Fruit fly (Drosophila melanogaster) whole organism, pupa: ENCODE measurements around the gene cpo.

Experiments
- CG10348 ChIP-seq: fragments of 200-800 bp; sonication (Bioruptor generic); IDR thresholded peaks from 2 replicates; pipeline ENCODE4 v1.3.6; 2022; ENCODE audit warnings: missing biosample characterization, missing genetic modification characterization
- CG12605 ChIP-seq: fragments of 200-800 bp; sonication (Bioruptor generic); IDR thresholded peaks from 2 replicates; pipeline ENCODE4 v1.3.6; 2022; ENCODE audit warnings: missing biosample characterization, missing genetic modification characterization
- CG13204 ChIP-seq: fragments of 200-800 bp; sonication (Bioruptor generic); optimal IDR thresholded peaks from 2 replicates; lab custom pipeline; 2018; ENCODE audit warnings: missing biosample characterization, mild to moderate bottlenecking, missing genetic modification characterization, moderate library complexity
- CG14655 ChIP-seq: fragments of 200-800 bp; sonication (Bioruptor generic); optimal IDR thresholded peaks from 3 replicates; lab custom pipeline; 2017; ENCODE audit warnings: mild to moderate bottlenecking, missing biosample characterization, missing genetic modification reagents, missing genetic modification characterization
- CG15710 ChIP-seq: fragments of 200-800 bp; sonication (Bioruptor generic); optimal IDR thresholded peaks from 2 replicates; lab custom pipeline; 2018; ENCODE audit warnings: missing biosample characterization, mild to moderate bottlenecking, missing genetic modification characterization, moderate library complexity
- CG17806 ChIP-seq: fragments of 200-800 bp; sonication (Bioruptor generic); optimal IDR thresholded peaks from 2 replicates; lab custom pipeline; 2018; ENCODE audit warnings: missing biosample characterization, mild to moderate bottlenecking, missing genetic modification characterization, moderate library complexity
- CG32121 ChIP-seq: fragments of 200-800 bp; sonication (Bioruptor generic); IDR thresholded peaks from 2 replicates; pipeline ENCODE4 v1.3.6; 2022; ENCODE audit warnings: missing biosample characterization, missing genetic modification characterization
- CG34367 ChIP-seq: fragments of 200-800 bp; sonication (Bioruptor generic); optimal IDR thresholded peaks from 2 replicates; lab custom pipeline; 2018; ENCODE audit warnings: missing biosample characterization, mild to moderate bottlenecking, missing genetic modification characterization
- CG4496 ChIP-seq: fragments of 200-800 bp; sonication (Bioruptor generic); IDR thresholded peaks from 3 replicates; pipeline ENCODE4 v1.3.6; 2022; ENCODE audit warnings: missing biosample characterization, missing genetic modification characterization
- CG8159 ChIP-seq: fragments of 200-800 bp; sonication (Bioruptor generic); optimal IDR thresholded peaks from 3 replicates; lab custom pipeline; 2018; ENCODE audit warnings: missing biosample characterization, mild to moderate bottlenecking, missing genetic modification characterization, moderate library complexity
- CG8301 ChIP-seq: fragments of 200-800 bp; sonication (Bioruptor generic); optimal IDR thresholded peaks from 2 replicates; lab custom pipeline; 2018; ENCODE audit warnings: missing biosample characterization, mild to moderate bottlenecking, missing genetic modification characterization
- CG9948 ChIP-seq: fragments of 200-800 bp; sonication (Bioruptor generic); optimal IDR thresholded peaks from 2 replicates; lab custom pipeline; 2018; ENCODE audit warnings: missing biosample characterization, mild to moderate bottlenecking, missing genetic modification characterization, moderate library complexity
- D1 ChIP-seq: fragments of 200-800 bp; sonication (Bioruptor generic); optimal IDR thresholded peaks from 2 replicates; lab custom pipeline; 2018; ENCODE audit warnings: missing biosample characterization, mild to moderate bottlenecking, missing genetic modification characterization, moderate library complexity
- EcR ChIP-seq: fragments of 200-800 bp; sonication (Bioruptor generic); optimal IDR thresholded peaks from 3 replicates; lab custom pipeline; 2019; ENCODE audit warnings: missing biosample characterization, missing genetic modification characterization, mild to moderate bottlenecking, moderate library complexity, missing genetic modification reagents
- Ets98B ChIP-seq: fragments of 200-800 bp; sonication (Bioruptor generic); IDR thresholded peaks from 2 replicates; pipeline ENCODE4 v1.3.6; 2022; ENCODE audit warnings: missing biosample characterization, missing genetic modification characterization
- Pif1A ChIP-seq: fragments of 200-800 bp; sonication (Bioruptor generic); optimal IDR thresholded peaks from 3 replicates; lab custom pipeline; 2016; ENCODE audit warnings: missing biosample characterization, missing genetic modification characterization
- Pif1B ChIP-seq: fragments of 200-800 bp; sonication (Bioruptor generic); optimal IDR thresholded peaks from 3 replicates; lab custom pipeline; 2016; ENCODE audit warnings: missing biosample characterization, missing genetic modification characterization
- Snoo ChIP-seq: fragments of 200-800 bp; sonication (Bioruptor generic); optimal IDR thresholded peaks from 3 replicates; lab custom pipeline; 2017; ENCODE audit warnings: missing biosample characterization, mild to moderate bottlenecking, missing genetic modification characterization, inconsistent platforms
- fd96Ca ChIP-seq: fragments of 200-800 bp; sonication (Bioruptor generic); IDR thresholded peaks from 3 replicates; pipeline ENCODE4 v1.3.6; 2022; ENCODE audit warnings: missing biosample characterization, missing genetic modification characterization
- gl ChIP-seq: fragments of 200-800 bp; sonication (Bioruptor generic); optimal IDR thresholded peaks from 2 replicates; lab custom pipeline; 2018; ENCODE audit warnings: missing biosample characterization, mild to moderate bottlenecking, missing genetic modification characterization
- rn ChIP-seq: fragments of 200-800 bp; sonication (Bioruptor generic); IDR thresholded peaks from 2 replicates; pipeline ENCODE4 v1.3.6; 2022; ENCODE audit warnings: missing biosample characterization, missing genetic modification characterization

Gene cpo

DNA sequence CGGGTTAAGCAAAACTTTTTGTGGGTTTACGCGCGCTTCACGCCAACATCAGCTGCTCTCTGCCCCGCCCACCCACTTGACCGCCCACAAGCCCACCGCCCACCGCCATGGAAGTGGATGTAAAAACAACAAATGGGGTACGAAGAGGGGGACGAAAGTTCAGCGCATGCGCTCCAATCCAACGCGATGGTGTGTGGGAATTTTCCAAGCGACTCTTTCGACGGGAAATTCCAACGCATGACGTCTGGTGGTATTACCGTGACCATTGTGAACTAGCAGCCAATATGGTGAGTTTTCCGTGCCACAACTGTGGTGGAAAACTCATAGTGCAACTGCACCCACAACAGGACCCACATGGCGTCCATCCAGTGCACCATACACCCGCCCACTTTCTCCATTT lies 17.4 kb upstream of the cpo start:
- TF ChIP-seq CG9948 (tag; lab: Kevin White, UChicago) (no peak), Snoo (tag; lab: Kevin White, UChicago) (no peak), CG8301 (tag; lab: Kevin White, UChicago) (no peak)
- TF ChIP-seq, all 21 proteins: peak for 0

DNA sequence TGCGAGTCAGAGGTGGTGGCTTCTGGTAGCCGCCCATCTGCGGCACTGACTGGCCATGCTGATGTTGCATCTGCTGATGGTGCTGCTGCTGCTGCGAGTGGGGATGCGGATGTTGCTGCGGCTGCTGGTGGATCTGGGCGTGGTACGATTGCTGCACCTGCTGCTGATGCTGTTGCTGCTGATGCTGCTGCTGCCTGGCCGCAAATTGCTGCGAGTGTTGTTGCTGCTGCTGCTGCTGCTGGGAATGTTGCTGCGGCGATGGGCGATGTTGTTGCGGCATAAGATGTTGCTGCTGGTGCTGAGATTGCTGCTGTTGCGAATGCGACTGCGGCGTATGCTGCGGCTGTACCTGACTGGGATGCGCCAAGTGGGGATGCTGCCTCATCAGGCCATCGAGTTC lies 14.5 kb upstream of the cpo start:
- TF ChIP-seq CG8159 (no peak), CG4496 (GFP tag; lab: Robert Waterston, UW) (no peak), CG32121 (GFP tag; lab: Robert Waterston, UW) (no peak), D1 (tag; lab: Kevin White, UChicago) (no peak), rn (GFP tag; lab: Robert Waterston, UW) (no peak), CG15710 (no peak), CG14655 (no peak), CG34367 (tag; lab: Kevin White, UChicago) (no peak), Pif1A (GFP tag; lab: Kevin White, UChicago) (no peak), CG8301 (tag; lab: Kevin White, UChicago) (no peak), CG17806 (no peak), CG13204 (GFP tag; lab: Kevin White, UChicago) (no peak), Pif1B (GFP tag; lab: Kevin White, UChicago) (no peak), Snoo (tag; lab: Kevin White, UChicago) (no peak)
- TF ChIP-seq, all 21 proteins: peak for 0

DNA sequence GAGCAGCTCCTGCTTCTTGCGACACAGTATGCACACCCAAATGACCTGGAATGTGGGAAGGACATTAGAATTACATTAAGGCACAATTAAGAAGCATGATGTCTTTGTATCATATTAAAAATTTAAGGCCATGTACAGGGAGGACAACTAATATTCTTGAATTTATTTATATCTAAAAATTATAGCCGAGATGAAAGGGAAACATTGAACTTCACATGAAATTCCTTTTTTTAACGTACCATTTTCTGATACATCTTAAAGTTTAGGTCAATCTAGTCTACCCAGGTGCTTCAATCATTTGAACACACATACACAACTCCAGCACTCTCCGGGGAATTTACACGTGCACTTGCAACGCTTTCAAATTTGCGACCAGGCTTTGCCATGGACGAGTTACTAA lies 13.5 kb upstream of the cpo start, which contains the start of gene CG12347:
CG12347 (plus strand) TSS at position 301 of the 400 bp plus-strand sequence.
- no peak for TF ChIP-seq gl (tag; lab: Kevin White, UChicago)
- no peak for TF ChIP-seq CG8301 (tag; lab: Kevin White, UChicago)
- no peak for TF ChIP-seq CG15710
- no peak for TF ChIP-seq CG14655
- no peak for TF ChIP-seq rn (GFP tag; lab: Robert Waterston, UW)

DNA sequence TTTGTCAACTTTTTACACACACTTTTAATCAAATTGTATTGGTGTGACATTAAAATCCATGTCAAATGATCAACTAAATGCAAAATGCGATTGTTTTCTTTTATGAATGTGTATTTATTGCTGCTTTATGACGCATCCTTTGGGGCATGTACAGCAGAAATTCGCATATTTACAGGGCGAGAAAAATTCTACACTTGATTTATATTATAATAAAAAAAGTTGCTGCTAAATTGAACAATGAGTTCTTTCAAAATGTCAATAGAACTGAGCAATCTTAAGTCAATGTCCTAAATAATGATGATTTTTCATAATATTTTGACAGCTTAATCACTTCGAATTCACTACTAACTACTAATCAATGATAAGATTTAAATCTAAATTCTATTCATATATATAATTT lies 8.6 kb upstream of the cpo start, which contains the start of gene CG43445:
CG43445 (plus strand) TSS at position 301 of the 400 bp plus-strand sequence.
- no peak for TF ChIP-seq Ets98B
- TF ChIP-seq D1 (tag; lab: Kevin White, UChicago): no peak
- TF ChIP-seq Pif1B (GFP tag; lab: Kevin White, UChicago): no peak
- no peak for TF ChIP-seq CG8159
- no peak for TF ChIP-seq CG32121 (GFP tag; lab: Robert Waterston, UW)
- no peak for TF ChIP-seq Snoo (tag; lab: Kevin White, UChicago)
- no peak for TF ChIP-seq CG9948 (tag; lab: Kevin White, UChicago)
- no peak for TF ChIP-seq fd96Ca
- TF ChIP-seq EcR: no peak
- TF ChIP-seq CG8301 (tag; lab: Kevin White, UChicago): no peak
- TF ChIP-seq CG14655: no peak
- TF ChIP-seq CG10348 (GFP tag; lab: Robert Waterston, UW): no peak
- no peak for TF ChIP-seq CG4496 (GFP tag; lab: Robert Waterston, UW)
- TF ChIP-seq Pif1A (GFP tag; lab: Kevin White, UChicago): no peak
- TF ChIP-seq CG34367 (tag; lab: Kevin White, UChicago): no peak
- no peak for TF ChIP-seq gl (tag; lab: Kevin White, UChicago)
- TF ChIP-seq CG13204 (GFP tag; lab: Kevin White, UChicago): no peak
- no peak for TF ChIP-seq CG15710
- TF ChIP-seq CG12605 (GFP tag; lab: Robert Waterston, UW): no peak
- no peak for TF ChIP-seq CG17806

DNA sequence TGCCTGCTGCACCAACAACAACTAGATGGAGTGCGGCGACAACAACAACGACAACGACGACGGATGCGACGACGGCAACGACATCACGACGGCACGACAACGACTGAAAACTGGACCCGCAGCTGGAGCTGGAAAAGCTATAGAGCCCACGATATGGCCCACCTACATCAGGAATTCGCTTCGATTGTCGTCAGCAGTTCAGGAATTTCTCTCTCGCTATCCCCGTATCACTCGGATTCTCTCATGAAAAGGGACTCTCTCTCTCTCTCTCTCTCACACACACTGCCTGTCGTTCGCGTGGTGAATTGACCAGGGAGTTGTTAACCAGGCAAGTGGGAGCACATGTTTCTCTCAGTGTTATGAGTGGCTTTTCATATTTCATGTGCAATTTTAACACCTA lies 3.2 kb upstream of the cpo start, which contains the start of gene Rim:
Rim (minus strand) TSS at position 101 of the 400 bp plus-strand sequence.
- no peak for TF ChIP-seq rn (GFP tag; lab: Robert Waterston, UW)

DNA sequence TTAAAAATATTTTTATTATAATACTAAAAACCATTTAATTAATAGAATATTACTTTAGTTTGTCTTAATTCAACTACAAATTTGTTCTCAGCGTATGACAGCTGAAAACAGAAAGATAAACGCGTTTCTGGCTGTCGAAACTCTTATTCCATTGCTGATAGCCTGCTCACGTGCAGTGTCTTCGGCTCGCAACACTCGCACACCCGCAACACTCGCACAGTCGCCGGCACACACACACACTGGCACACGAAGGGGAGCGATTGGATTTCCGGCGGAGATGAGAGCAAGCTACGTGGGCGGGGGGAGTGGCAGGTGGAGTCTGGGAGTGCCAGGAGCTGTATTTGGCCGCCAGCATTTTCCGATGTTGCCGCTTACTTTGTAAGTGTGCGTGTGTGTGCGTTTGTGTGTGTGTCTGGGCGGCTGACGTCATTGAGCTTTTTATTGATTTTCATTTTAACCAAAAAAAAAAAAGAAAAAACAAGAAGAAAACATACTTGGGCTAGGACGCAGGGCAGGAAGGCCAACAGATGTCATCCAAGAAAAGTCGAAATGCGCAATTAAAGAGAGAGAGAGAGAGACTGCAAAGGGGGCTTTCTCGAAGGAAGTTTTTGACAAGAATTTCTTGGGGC lies 1.6 kb upstream of the cpo start:
- no peak for TF ChIP-seq CG13204 (GFP tag; lab: Kevin White, UChicago)
- TF ChIP-seq CG10348 (GFP tag; lab: Robert Waterston, UW): no peak
- TF ChIP-seq Pif1B (GFP tag; lab: Kevin White, UChicago): no peak
- no peak for TF ChIP-seq CG34367 (tag; lab: Kevin White, UChicago)
- no peak for TF ChIP-seq rn (GFP tag; lab: Robert Waterston, UW)
- no peak for TF ChIP-seq CG12605 (GFP tag; lab: Robert Waterston, UW)
- no peak for TF ChIP-seq CG4496 (GFP tag; lab: Robert Waterston, UW)
- TF ChIP-seq gl (tag; lab: Kevin White, UChicago): no peak
- no peak for TF ChIP-seq Pif1A (GFP tag; lab: Kevin White, UChicago)
- no peak for TF ChIP-seq Snoo (tag; lab: Kevin White, UChicago)
- no peak for TF ChIP-seq Ets98B

DNA sequence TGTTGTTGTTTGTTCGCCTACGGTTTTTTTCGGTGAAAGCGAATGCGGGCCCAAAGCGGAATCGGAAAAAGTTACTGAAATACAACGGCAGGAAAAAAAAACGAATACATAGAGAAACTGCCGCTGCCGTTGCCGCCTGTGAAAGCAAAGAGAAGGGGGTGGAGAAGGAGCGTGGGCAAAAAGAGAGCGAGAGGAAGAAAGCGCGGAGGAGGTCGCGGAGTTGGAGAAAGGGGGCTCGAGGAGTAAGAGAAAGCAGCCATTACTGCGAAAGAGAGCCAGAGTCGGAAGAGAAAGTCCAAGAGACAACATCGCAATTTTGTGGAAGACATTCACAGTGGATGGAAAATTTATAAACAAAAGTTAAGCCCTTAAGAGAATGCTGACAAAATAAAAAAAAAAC lies 633 bp downstream of the cpo start:
- TF ChIP-seq CG4496 (GFP tag; lab: Robert Waterston, UW) (no peak), CG32121 (GFP tag; lab: Robert Waterston, UW) (no peak), Pif1A (GFP tag; lab: Kevin White, UChicago) (no peak), CG12605 (GFP tag; lab: Robert Waterston, UW) (no peak)
